Worm (Caenorhabditis elegans): ENCODE data around the gene bbs-8.

The bbs-8 gene

ce11 chrV:6775708-6776107 lies 10.8 kb upstream of the bbs-8 start, which contains the start of gene srh-28:
srh-28 (minus strand) TSS chrV:6775808.
- TF ChIP-seq ceh-19 (GFP tag; optimal IDR thresholded peaks at IDR 0.05) (no peak), hlh-8 (tag; optimal IDR thresholded peaks at IDR 0.05) (no peak), pag-3 (tag; optimal IDR thresholded peaks at IDR 0.05; ENCODE audit: borderline replicate concordance) (no peak), hlh-6 (tag; optimal IDR thresholded peaks at IDR 0.05) (no peak), ets-4 (tag; optimal IDR thresholded peaks at IDR 0.05) (no peak), ref-2 (tag; optimal IDR thresholded peaks at IDR 0.05) (no peak), ceh-24 (tag; optimal IDR thresholded peaks at IDR 0.05) (no peak), npax-4 (tag; optimal IDR thresholded peaks at IDR 0.05) (no peak), fax-1 (tag; optimal IDR thresholded peaks at IDR 0.05) (no peak), gmeb-2 (tag; optimal IDR thresholded peaks at IDR 0.05) (no peak), ceh-34 (tag; optimal IDR thresholded peaks at IDR 0.05) (no peak), lim-6 (tag; optimal IDR thresholded peaks at IDR 0.05) (no peak), unc-86 (tag; optimal IDR thresholded peaks at IDR 0.05) (no peak), hlh-15 (tag; optimal IDR thresholded peaks at IDR 0.05) (no peak), nhr-11 (tag; optimal IDR thresholded peaks at IDR 0.05) (no peak), Y22D7AL.16 (tag; optimal IDR thresholded peaks at IDR 0.05) (no peak), pha-4 (tag; optimal IDR thresholded peaks at IDR 0.05) (no peak)

ce11 chrV:6773735-6774134 lies 8.9 kb upstream of the bbs-8 start, which contains the start of gene ZC404.16:
ZC404.16 (minus strand) TSS chrV:6773835.
- TF ChIP-seq tbx-7 (tag; optimal IDR thresholded peaks at IDR 0.05) (no peak), sox-2 (GFP tag; IDR thresholded peaks at IDR 0.05) (no peak), odd-2 (tag; optimal IDR thresholded peaks at IDR 0.05) (no peak), pag-3 (tag; optimal IDR thresholded peaks at IDR 0.05; ENCODE audit: borderline replicate concordance) (no peak), ama-1 (optimal IDR thresholded peaks at IDR 0.05) (no peak), K02D7.2 (tag; optimal IDR thresholded peaks at IDR 0.05) (no peak), rnt-1 (tag; optimal IDR thresholded peaks at IDR 0.05) (no peak), ets-4 (tag; optimal IDR thresholded peaks at IDR 0.05) (no peak), lin-11 (tag; optimal IDR thresholded peaks at IDR 0.05) (no peak)

- TF ChIP-seq T23F11.4 (GFP tag; optimal IDR thresholded peaks at IDR 0.05) (no peak), unc-3 (GFP tag; conservative IDR thresholded peaks at IDR 0.05) (no peak), unc-3 (tag; optimal IDR thresholded peaks at IDR 0.05) (no peak), ceh-6 (GFP tag; optimal IDR thresholded peaks at IDR 0.05) (no peak), ceh-9 (tag; optimal IDR thresholded peaks at IDR 0.05) (no peak), gmeb-2 (tag; optimal IDR thresholded peaks at IDR 0.05) (no peak), pax-1 (tag; optimal IDR thresholded peaks at IDR 0.05) (no peak), unc-42 (tag; optimal IDR thresholded peaks at IDR 0.05) (no peak), rnt-1 (tag; optimal IDR thresholded peaks at IDR 0.05) (no peak), C38D4.7 (GFP tag; optimal IDR thresholded peaks at IDR 0.05) (no peak), ttx-3 (tag; optimal IDR thresholded peaks at IDR 0.05) (no peak), hlh-8 (tag; optimal IDR thresholded peaks at IDR 0.05) (no peak), pros-1 (tag; optimal IDR thresholded peaks at IDR 0.05) (no peak), ceh-2 (tag; optimal IDR thresholded peaks at IDR 0.05) (no peak), unc-55 (GFP tag; optimal IDR thresholded peaks at IDR 0.05) (no peak), dve-1 (tag; optimal IDR thresholded peaks at IDR 0.05) (no peak), ets-4 (tag; optimal IDR thresholded peaks at IDR 0.05) (no peak), ztf-16 (tag; optimal IDR thresholded peaks at IDR 0.05) (no peak), ceh-18 (tag; optimal IDR thresholded peaks at IDR 0.05) (no peak), tbx-2 (tag; optimal IDR thresholded peaks at IDR 0.05) (no peak), hlh-15 (tag; optimal IDR thresholded peaks at IDR 0.05) (no peak)
These were observed 6.8 kb upstream of the bbs-8 start, which contains the start of gene srh-30 for ce11 chrV:6771645-6772044. srh-30 (minus strand) TSS chrV:6771745.
